Fruit fly (Drosophila melanogaster) whole organism, prepupa: Measurements from ENCODE around the gene Ltn1.

Experiments used
- CG10631 ChIP-seq: fragments of 200-800 bp; sonication (Bioruptor generic); optimal IDR thresholded peaks from 2 replicates; lab custom pipeline; 2016; ENCODE audit warnings: missing biosample characterization, missing genetic modification characterization
- CG11294 ChIP-seq: fragments of 200-800 bp; sonication (Bioruptor generic); IDR thresholded peaks from 2 replicates; pipeline ENCODE4 v1.3.6; 2022; ENCODE audit warnings: missing biosample characterization, missing genetic modification characterization
- CG11762 ChIP-seq: fragments of 200-800 bp; sonication (Bioruptor generic); optimal IDR thresholded peaks from 3 replicates; lab custom pipeline; 2016; ENCODE audit warnings: missing biosample characterization, missing genetic modification characterization; ENCODE audit not compliant: insufficient read depth
- CG11902 ChIP-seq: fragments of 200-800 bp; sonication (Bioruptor generic); optimal IDR thresholded peaks from 3 replicates; lab custom pipeline; 2016; ENCODE audit warnings: missing biosample characterization, missing genetic modification characterization
- CG1621 ChIP-seq: fragments of 200-800 bp; sonication (Bioruptor generic); optimal IDR thresholded peaks from 3 replicates; lab custom pipeline; 2018; ENCODE audit warnings: missing biosample characterization, mild to moderate bottlenecking, missing genetic modification characterization
- CG16779 ChIP-seq: fragments of 200-800 bp; sonication (Bioruptor generic); optimal IDR thresholded peaks from 3 replicates; lab custom pipeline; 2017; ENCODE audit warnings: missing biosample characterization, mild to moderate bottlenecking, missing genetic modification characterization
- CG3032 ChIP-seq: fragments of 200-800 bp; optimal IDR thresholded peaks from 2 replicates; lab custom pipeline; 2019; ENCODE audit warnings: missing biosample characterization, mild to moderate bottlenecking, missing genetic modification characterization, moderate library complexity
- CG3919 ChIP-seq: fragments of 200-800 bp; sonication (Bioruptor generic); optimal IDR thresholded peaks from 3 replicates; lab custom pipeline; 2016; ENCODE audit warnings: missing biosample characterization, missing genetic modification characterization
- CG4318 ChIP-seq: fragments of 200-800 bp; sonication (Bioruptor generic); optimal IDR thresholded peaks from 3 replicates; lab custom pipeline; 2017; ENCODE audit warnings: missing biosample characterization, mild to moderate bottlenecking, missing genetic modification characterization
- CG6163 ChIP-seq: fragments of 200-800 bp; sonication (Bioruptor generic); IDR thresholded peaks from 3 replicates; pipeline ENCODE4 v1.3.6; 2022; ENCODE audit warnings: missing biosample characterization, missing genetic modification characterization
- CG6276 ChIP-seq: fragments of 200-800 bp; sonication (Bioruptor generic); optimal IDR thresholded peaks from 2 replicates; lab custom pipeline; 2017; ENCODE audit warnings: missing biosample characterization, mild to moderate bottlenecking, missing genetic modification characterization
- CG6792 ChIP-seq: fragments of 200-800 bp; sonication (Bioruptor generic); optimal IDR thresholded peaks from 3 replicates; lab custom pipeline; 2016; ENCODE audit warnings: missing biosample characterization, missing genetic modification characterization
- CG6854 ChIP-seq: fragments of 200-800 bp; sonication (Bioruptor generic); optimal IDR thresholded peaks from 2 replicates; lab custom pipeline; 2017; ENCODE audit warnings: missing biosample characterization, mild to moderate bottlenecking, missing genetic modification characterization
- CG7368 ChIP-seq: fragments of 200-800 bp; sonication (Bioruptor generic); optimal IDR thresholded peaks from 3 replicates; lab custom pipeline; 2016; ENCODE audit warnings: missing biosample characterization, missing genetic modification characterization
- CG8119 ChIP-seq: fragments of 200-800 bp; sonication (Bioruptor generic); IDR thresholded peaks from 3 replicates; pipeline ENCODE4 v1.3.6; 2022; ENCODE audit warnings: missing biosample characterization, missing genetic modification characterization
- CG8632 ChIP-seq: fragments of 200-800 bp; sonication (Bioruptor generic); optimal IDR thresholded peaks from 3 replicates; lab custom pipeline; 2016; ENCODE audit warnings: missing biosample characterization, missing genetic modification characterization
- CG9139 ChIP-seq: fragments of 200-800 bp; sonication (Bioruptor generic); optimal IDR thresholded peaks from 3 replicates; lab custom pipeline; 2017; ENCODE audit warnings: missing biosample characterization, mild to moderate bottlenecking, missing genetic modification characterization
- Eip75B ChIP-seq: fragments of 200-800 bp; sonication (Bioruptor generic); optimal IDR thresholded peaks from 3 replicates; lab custom pipeline; 2016; ENCODE audit warnings: missing biosample characterization, missing genetic modification characterization
- Eip93F ChIP-seq: fragments of 200-800 bp; sonication (Bioruptor generic); optimal IDR thresholded peaks from 2 replicates; lab custom pipeline; 2016; ENCODE audit warnings: missing biosample characterization, mild to moderate bottlenecking, missing genetic modification characterization
- Gug ChIP-seq: fragments of 200-800 bp; sonication (Bioruptor generic); IDR thresholded peaks from 2 replicates; pipeline ENCODE4 v1.3.6; 2022; ENCODE audit warnings: missing biosample characterization, missing genetic modification characterization
- Hr38 ChIP-seq: sonication (Bioruptor generic); optimal IDR thresholded peaks from 2 replicates; lab custom pipeline; 2016; ENCODE audit warnings: missing biosample characterization, missing genetic modification characterization
- Hr39 ChIP-seq: fragments of 200-800 bp; sonication (Bioruptor generic); optimal IDR thresholded peaks from 2 replicates; lab custom pipeline; 2016; ENCODE audit warnings: missing biosample characterization, missing genetic modification characterization
- Hr4 ChIP-seq: fragments of 200-800 bp; sonication (Bioruptor generic); optimal IDR thresholded peaks from 3 replicates; lab custom pipeline; 2016; ENCODE audit warnings: missing biosample characterization, missing genetic modification characterization
- OdsH ChIP-seq: fragments of 200-800 bp; sonication (Bioruptor generic); optimal IDR thresholded peaks from 3 replicates; lab custom pipeline; 2016; ENCODE audit warnings: missing biosample characterization, missing genetic modification characterization
- Smox ChIP-seq: fragments of 200-800 bp; sonication (Bioruptor generic); optimal IDR thresholded peaks from 3 replicates; lab custom pipeline; 2016; ENCODE audit warnings: missing biosample characterization, missing genetic modification characterization
- Sox102F ChIP-seq: fragments of 200-800 bp; sonication (Bioruptor generic); optimal IDR thresholded peaks from 2 replicates; lab custom pipeline; 2016; ENCODE audit warnings: missing biosample characterization, mild to moderate bottlenecking, missing genetic modification characterization
- Sox15 ChIP-seq: fragments of 200-800 bp; sonication (Bioruptor generic); optimal IDR thresholded peaks from 3 replicates; lab custom pipeline; 2016; ENCODE audit warnings: missing biosample characterization, missing genetic modification characterization
- achi ChIP-seq: fragments of 200-800 bp; sonication (Bioruptor generic); optimal IDR thresholded peaks from 3 replicates; lab custom pipeline; 2016; ENCODE audit warnings: missing biosample characterization, missing genetic modification characterization
- acj6 ChIP-seq: fragments of 200-800 bp; sonication (Bioruptor generic); optimal IDR thresholded peaks from 3 replicates; lab custom pipeline; 2016; ENCODE audit warnings: missing biosample characterization, missing genetic modification characterization
- cyc ChIP-seq: fragments of 200-800 bp; sonication (Bioruptor generic); optimal IDR thresholded peaks from 3 replicates; lab custom pipeline; 2016; ENCODE audit warnings: missing biosample characterization, missing genetic modification characterization
- dac ChIP-seq: fragments of 200-800 bp; sonication (Bioruptor generic); optimal IDR thresholded peaks from 2 replicates; lab custom pipeline; 2017; ENCODE audit warnings: missing biosample characterization, mild to moderate bottlenecking, missing genetic modification characterization
- dsx ChIP-seq: fragments of 200-800 bp; optimal IDR thresholded peaks from 3 replicates; lab custom pipeline; 2019; ENCODE audit warnings: missing biosample characterization, mild to moderate bottlenecking, missing genetic modification characterization, moderate library complexity; ENCODE audit not compliant: poor library complexity, severe bottlenecking
- eg ChIP-seq: fragments of 200-800 bp; sonication (Bioruptor generic); IDR thresholded peaks from 3 replicates; pipeline ENCODE4 v1.3.6; 2022; ENCODE audit warnings: missing biosample characterization, missing genetic modification characterization
- esn ChIP-seq: fragments of 200-800 bp; sonication (Bioruptor generic); optimal IDR thresholded peaks from 2 replicates; lab custom pipeline; 2016; ENCODE audit warnings: missing biosample characterization, mild to moderate bottlenecking, missing genetic modification characterization, moderate library complexity
- fd59A ChIP-seq: fragments of 200-800 bp; sonication (Bioruptor generic); optimal IDR thresholded peaks from 2 replicates; lab custom pipeline; 2017; ENCODE audit warnings: missing biosample characterization, mild to moderate bottlenecking, missing genetic modification characterization, missing genetic modification reagents
- fkh ChIP-seq: fragments of 200-800 bp; sonication (Bioruptor generic); optimal IDR thresholded peaks from 3 replicates; lab custom pipeline; 2017; ENCODE audit warnings: missing biosample characterization, mild to moderate bottlenecking, missing genetic modification characterization, moderate library complexity
- lz ChIP-seq: fragments of 200-800 bp; sonication (Bioruptor generic); optimal IDR thresholded peaks from 3 replicates; lab custom pipeline; 2016; ENCODE audit warnings: missing biosample characterization, missing genetic modification characterization
- net ChIP-seq: fragments of 200-800 bp; sonication (Bioruptor generic); optimal IDR thresholded peaks from 3 replicates; lab custom pipeline; 2016; ENCODE audit warnings: missing biosample characterization, missing genetic modification characterization
- salr ChIP-seq, 2 experiments: fragments of 200-800 bp; sonication (Bioruptor generic); optimal IDR thresholded peaks; 3 replicates each; lab custom pipeline; 2016 to 2018; ENCODE audit warnings: missing biosample characterization in 2 of 2, missing genetic modification characterization in 2 of 2, mild to moderate bottlenecking in 1 of 2
- ss ChIP-seq, 2 experiments: fragments of 200-800 bp; sonication (Bioruptor generic); optimal IDR thresholded peaks; 2 replicates in 1 of 2; 3 replicates in 1 of 2; lab custom pipeline; 2017 to 2018; ENCODE audit warnings: mild to moderate bottlenecking in 2 of 2, missing biosample characterization in 2 of 2, missing genetic modification characterization in 2 of 2, moderate library complexity in 1 of 2
- svp ChIP-seq: fragments of 200-800 bp; sonication (Bioruptor generic); peaks from one replicate; lab custom pipeline; 2016; ENCODE audit warnings: missing biosample characterization, missing genetic modification characterization
- topi ChIP-seq: fragments of 200-800 bp; sonication (Bioruptor generic); optimal IDR thresholded peaks from 3 replicates; lab custom pipeline; 2016; ENCODE audit warnings: missing biosample characterization, missing genetic modification characterization
- vri ChIP-seq: fragments of 200-800 bp; sonication (Bioruptor generic); optimal IDR thresholded peaks from 3 replicates; lab custom pipeline; 2016; ENCODE audit warnings: missing biosample characterization, mild to moderate bottlenecking, missing genetic modification characterization

Ltn1 gene

DNA sequence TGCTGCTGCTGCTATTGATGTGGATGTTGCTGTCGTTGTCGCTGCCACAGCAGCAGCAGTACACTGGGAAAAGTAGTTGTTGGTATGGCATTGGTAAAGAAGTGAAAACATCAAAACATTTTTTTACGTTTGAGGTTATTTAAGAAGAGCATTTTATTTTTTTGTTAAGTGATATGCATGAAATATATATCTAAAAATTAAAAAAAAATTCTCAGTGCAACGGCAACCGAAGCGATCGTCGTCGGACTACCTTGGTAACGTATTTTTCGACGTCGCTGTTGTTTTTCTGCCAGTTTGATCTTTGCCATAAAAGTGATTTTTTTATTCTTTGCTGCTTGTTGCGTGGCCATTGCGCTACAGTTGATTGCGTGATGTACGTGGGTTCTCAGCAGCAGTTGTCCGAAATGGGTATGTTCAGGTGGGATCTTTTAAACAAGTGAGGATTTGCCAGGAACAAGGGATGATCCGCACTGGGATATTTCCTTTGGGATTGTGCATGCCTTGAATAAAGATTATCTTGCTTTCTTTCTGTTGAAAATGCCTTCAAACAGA lies 8.7 kb upstream of the Ltn1 start (continued):
- TF ChIP-seq CG11902 (GFP tag; lab: Kevin White, UChicago) (peak; percentile 97), fd59A (GFP tag; lab: Kevin White, UChicago) (peak; percentile 99), Hr38 (GFP tag; lab: Kevin White, UChicago) (peak; percentile 43), Sox102F (GFP tag; lab: Kevin White, UChicago) (peak; percentile 99), CG8119 (GFP tag; lab: Robert Waterston, UW) (peak; percentile 99), CG6854 (peak; percentile 98), svp (GFP tag; lab: Kevin White, UChicago) (peak; percentile 99), lz (peak; percentile 98), CG16779 (peak; percentile 95), CG6276 (GFP tag; lab: Kevin White, UChicago) (peak; percentile 96), CG9139 (GFP tag; lab: Kevin White, UChicago) (peak; percentile 98), vri (GFP tag; lab: Kevin White, UChicago) (peak; percentile 97), achi (peak; percentile 98), Eip75B (GFP tag; lab: Kevin White, UChicago) (peak; percentile 99), CG6792 (GFP tag; lab: Kevin White, UChicago) (peak; percentile 98), Smox (peak; percentile 98), CG11762 (GFP tag; lab: Kevin White, UChicago) (peak; percentile 97), cyc (peak; percentile 98), dsx (GFP tag; lab: Kevin White, UChicago) (peak; percentile 98), eg (peak; percentile 99), CG3919 (peak; percentile 99), topi (peak; percentile 99), acj6 (GFP tag; lab: Kevin White, UChicago) (peak; percentile 99), net (GFP tag; lab: Kevin White, UChicago) (peak; percentile 99), CG10631 (peak; percentile 99), CG8632 (GFP tag; lab: Kevin White, UChicago) (peak; percentile 98), CG7368 (GFP tag; lab: Kevin White, UChicago) (peak; percentile 97), ss (GFP tag; optimal IDR thresholded peaks at IDR 0.05; lab: Kevin White, UChicago) (peak; percentile 99), Hr39 (GFP tag; lab: Kevin White, UChicago) (peak; percentile 98), salr (GFP tag; optimal IDR thresholded peaks at IDR 0.05; lab: Kevin White, UChicago) (peak; percentile 93 to 97)

DNA sequence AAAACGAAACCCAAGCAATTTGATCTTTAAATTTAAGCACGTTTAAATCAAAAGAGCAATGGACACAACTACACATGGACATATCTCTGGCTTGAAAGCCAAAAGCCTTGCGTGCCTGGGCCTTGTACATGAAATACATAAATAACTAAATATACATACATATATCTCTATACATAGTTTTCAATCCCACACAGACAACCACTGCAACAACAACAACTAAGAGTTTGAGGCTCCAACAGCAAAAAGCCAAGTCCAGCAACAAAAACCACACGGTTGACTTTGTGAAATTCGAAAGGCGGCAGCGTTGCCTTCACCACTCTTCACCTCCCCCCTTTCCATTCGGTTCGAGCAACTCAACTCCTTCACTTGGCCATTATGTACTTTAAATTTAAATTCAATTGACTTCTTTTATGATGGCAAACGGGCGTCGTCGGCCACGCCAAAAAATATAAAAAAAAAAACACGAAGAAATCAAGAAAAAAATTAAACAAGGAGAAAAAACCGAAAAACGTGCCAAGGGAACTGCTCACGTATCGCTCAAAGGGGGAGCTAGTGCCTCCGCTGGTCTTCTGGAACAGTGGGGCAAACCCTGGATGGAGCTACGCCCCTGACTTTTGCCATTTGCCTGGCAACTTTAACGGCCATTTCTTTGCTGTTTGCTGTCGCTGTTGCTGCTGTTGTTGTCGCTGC lies 8.1 kb upstream of the Ltn1 start:
- TF ChIP-seq ss (GFP tag; optimal IDR thresholded peaks at IDR 0.05; lab: Kevin White, UChicago) (peak in 1 of 2 experiments; percentile 69), CG6276 (GFP tag; lab: Kevin White, UChicago) (peak; percentile 75), Hr38 (GFP tag; lab: Kevin White, UChicago) (peak; percentile 72), Hr39 (GFP tag; lab: Kevin White, UChicago) (no peak), dsx (GFP tag; lab: Kevin White, UChicago) (peak; percentile 65)

dm6 chr3L:19559171-19559570 lies 7.1 kb upstream of the Ltn1 start:
- TF ChIP-seq lz = no peak
- TF ChIP-seq Hr4 (GFP tag; lab: Kevin White, UChicago) = no peak
- TF ChIP-seq dac = no peak
- no peak for TF ChIP-seq net (GFP tag; lab: Kevin White, UChicago)
- no peak for TF ChIP-seq CG11902 (GFP tag; lab: Kevin White, UChicago)
- TF ChIP-seq CG3032 (tag; lab: Kevin White, UChicago) = no peak
- no peak for TF ChIP-seq CG6854
- no peak for TF ChIP-seq esn (GFP tag; lab: Kevin White, UChicago)
- no peak for TF ChIP-seq CG9139 (GFP tag; lab: Kevin White, UChicago)
- no peak for TF ChIP-seq topi
- TF ChIP-seq CG1621 (tag; lab: Kevin White, UChicago) = no peak
- TF ChIP-seq Eip93F = no peak
- no peak for TF ChIP-seq OdsH
- no peak for TF ChIP-seq fd59A (GFP tag; lab: Kevin White, UChicago)
- TF ChIP-seq fkh (GFP tag; lab: Kevin White, UChicago) = peak; percentile 77
- no peak for TF ChIP-seq CG4318 (GFP tag; lab: Kevin White, UChicago)
- TF ChIP-seq CG6163 = no peak
- peak; percentile 7 for TF ChIP-seq Sox102F (GFP tag; lab: Kevin White, UChicago)
- TF ChIP-seq Gug (GFP tag; lab: Robert Waterston, UW) = no peak
- TF ChIP-seq Eip75B (GFP tag; lab: Kevin White, UChicago) = no peak
- peak; percentile 5 for TF ChIP-seq svp (GFP tag; lab: Kevin White, UChicago)
- no peak for TF ChIP-seq eg
- no peak for TF ChIP-seq Sox15
- TF ChIP-seq CG11294 (GFP tag; lab: Robert Waterston, UW) = no peak
